Fruit fly (Drosophila melanogaster): ENCODE measurements around the gene Pgk.

Gene Pgk

DNA sequence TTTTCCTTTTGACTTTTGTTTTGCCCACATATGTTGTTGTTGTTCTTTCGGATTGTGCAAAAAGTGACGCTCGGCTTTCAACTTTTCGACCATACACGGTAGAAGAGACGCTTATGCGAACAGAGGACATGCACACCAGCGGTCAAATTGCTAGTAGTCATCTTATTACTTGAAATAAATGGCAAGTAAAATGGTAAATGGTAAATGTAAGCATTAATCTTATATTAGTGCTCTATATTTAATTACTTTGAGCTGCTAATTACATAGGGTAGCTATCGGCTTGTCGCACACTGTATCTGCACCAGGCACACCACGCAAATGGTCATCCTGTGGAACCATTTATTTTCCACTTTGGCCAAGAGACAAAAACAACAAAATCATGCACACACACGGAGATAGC is 31.6 kb downstream of the Pgk start (continued):
- TF ChIP-seq CG11723 (GFP tag; optimal IDR thresholded peaks at IDR 0.05) (no peak), tio (GFP tag; optimal IDR thresholded peaks at IDR 0.05) (no peak), CG7745 (tag; optimal IDR thresholded peaks at IDR 0.05) (no peak), Chrac-16 (GFP tag; optimal IDR thresholded peaks at IDR 0.05) (peak; percentile 20), CG12299 (tag; optimal IDR thresholded peaks at IDR 0.05) (no peak), rib (GFP tag; IDR thresholded peaks at IDR 0.05) (no peak), dan (GFP tag; IDR thresholded peaks at IDR 0.05) (no peak), CG3726 (GFP tag; IDR thresholded peaks at IDR 0.05) (0 out of 3 replicates have a peak, but pooled peaks have one; percentile 15), danr (GFP tag; IDR thresholded peaks at IDR 0.05) (no peak), prd (optimal IDR thresholded peaks at IDR 0.05) (no peak), prd (GFP tag; IDR thresholded peaks at IDR 0.05) (peak; percentile 52; the same call in 1 of the 3 replicates), bigmax (GFP tag; optimal IDR thresholded peaks at IDR 0.05) (no peak), CG15514 (GFP tag; optimal IDR thresholded peaks at IDR 0.05) (peak; percentile 5), CG8478 (optimal IDR thresholded peaks at IDR 0.05) (no peak), CG13424 (tag; optimal IDR thresholded peaks at IDR 0.05) (no peak), CG8944 (GFP tag; optimal IDR thresholded peaks at IDR 0.05) (no peak), B-H2 (GFP tag; optimal IDR thresholded peaks at IDR 0.05) (no peak), exex (tag; optimal IDR thresholded peaks at IDR 0.05) (no peak), CG18764 (GFP tag; optimal IDR thresholded peaks at IDR 0.05) (no peak), onecut (GFP tag; IDR thresholded peaks at IDR 0.05) (no peak), CG14014 (GFP tag; IDR thresholded peaks at IDR 0.05) (peak; percentile 33; the same call in 1 of the 2 replicates), caup (GFP tag; optimal IDR thresholded peaks at IDR 0.05; ENCODE audit: severe bottlenecking) (no peak), Ravus (GFP tag; IDR thresholded peaks at IDR 0.05) (no peak), CG14050 (GFP tag; IDR thresholded peaks at IDR 0.05) (no peak), CG33557 (GFP tag; optimal IDR thresholded peaks at IDR 0.05) (no peak), E2f1 (GFP tag; IDR thresholded peaks at IDR 0.05) (0 out of 2 replicates have a peak, but pooled peaks have one; percentile 25), CG15011 (GFP tag; optimal IDR thresholded peaks at IDR 0.05) (no peak), Mad (GFP tag; optimal IDR thresholded peaks at IDR 0.05) (no peak), Sox100B (GFP tag; optimal IDR thresholded peaks at IDR 0.05) (no peak), Taf1 (GFP tag; IDR thresholded peaks at IDR 0.05) (no peak), knrl (GFP tag; IDR thresholded peaks at IDR 0.05; ENCODE audit: partially characterized antibody) (no peak), Bgb (GFP tag; IDR thresholded peaks at IDR 0.05; ENCODE audit: partially characterized antibody) (no peak), so (GFP tag; IDR thresholded peaks at IDR 0.05) (no peak), CG6689 (GFP tag; IDR thresholded peaks at IDR 0.05) (0 out of 2 replicates have a peak, but pooled peaks have one; percentile 18), Oaz (GFP tag; IDR thresholded peaks at IDR 0.05) (no peak), amos (GFP tag; IDR thresholded peaks at IDR 0.05; ENCODE audit: partially characterized antibody) (no peak), CG5953 (GFP tag; IDR thresholded peaks at IDR 0.05) (no peak), dimm (GFP tag; IDR thresholded peaks at IDR 0.05) (no peak), CG10565 (GFP tag; optimal IDR thresholded peaks at IDR 0.05) (no peak), pum (GFP tag; optimal IDR thresholded peaks at IDR 0.05) (no peak), Med (GFP tag) (peak; percentile 82), aop (GFP tag; IDR thresholded peaks at IDR 0.05) (no peak), inv (GFP tag; IDR thresholded peaks at IDR 0.05; ENCODE audit: partially characterized antibody) (no peak), CG1832 (GFP tag; optimal IDR thresholded peaks at IDR 0.05) (no peak), zfh2 (GFP tag; optimal IDR thresholded peaks at IDR 0.05) (no peak), hbn (GFP tag; IDR thresholded peaks at IDR 0.05; ENCODE audit: partially characterized antibody) (no peak), CG8290 (GFP tag; optimal IDR thresholded peaks at IDR 0.05) (no peak), CG8290 (tag; optimal IDR thresholded peaks at IDR 0.05) (peak in 1 of 2 experiments; percentile 47), CG18262 (tag; optimal IDR thresholded peaks at IDR 0.05) (no peak), H15 (GFP tag; IDR thresholded peaks at IDR 0.05) (no peak), croc (GFP tag; conservative IDR thresholded peaks at IDR 0.05) (no peak), ro (GFP tag; IDR thresholded peaks at IDR 0.05) (no peak)
